Worm (Caenorhabditis elegans) whole organism, L3 larva: ENCODE data around the gene T12B5.14.

Source experiments
- R02D3.7 ChIP-seq: fragments of 150-350 bp; optimal IDR thresholded peaks from 2 replicates; lab custom pipeline; 2014; ENCODE audit warnings: missing biosample characterization, missing genetic modification characterization
- egl-5 ChIP-seq: fragments of 150-350 bp; optimal IDR thresholded peaks from 2 replicates; lab custom pipeline; 2017; ENCODE audit warnings: missing biosample characterization, missing genetic modification reagents, missing genetic modification characterization, inconsistent platforms
- elt-2 ChIP-seq: sonication (generic microtip); optimal IDR thresholded peaks from 2 replicates; lab custom pipeline; 2016; ENCODE audit warnings: missing genetic modification reagents, mild to moderate bottlenecking, missing genetic modification characterization, missing compliant biosample characterization
- fos-1 ChIP-seq: fragments of 150-350 bp; optimal IDR thresholded peaks from 2 replicates; lab custom pipeline; 2014; ENCODE audit warnings: missing biosample characterization, missing genetic modification characterization
- hmg-11 ChIP-seq: sonication (generic microtip); optimal IDR thresholded peaks from 2 replicates; lab custom pipeline; 2016; ENCODE audit warnings: missing genetic modification characterization, missing compliant biosample characterization
- lin-15B ChIP-seq: fragments of 150-350 bp; optimal IDR thresholded peaks from 2 replicates; lab custom pipeline; 2014; ENCODE audit warnings: missing biosample characterization, missing genetic modification characterization
- nfya-1 ChIP-seq: sonication (generic microtip); optimal IDR thresholded peaks from 2 replicates; lab custom pipeline; 2017; ENCODE audit warnings: missing genetic modification characterization, mild to moderate bottlenecking, missing compliant biosample characterization, antibody characterized with exemption, moderate library complexity; ENCODE audit not compliant: insufficient read depth
- nhr-237 ChIP-seq: fragments of 150-350 bp; optimal IDR thresholded peaks from 2 replicates; lab custom pipeline; 2014; ENCODE audit warnings: missing biosample characterization, missing genetic modification characterization
- nhr-76 ChIP-seq: fragments of 150-350 bp; sonication (generic microtip); optimal IDR thresholded peaks from 5 replicates; lab custom pipeline; 2014; ENCODE audit warnings: missing biosample characterization, missing genetic modification characterization
- pha-4 ChIP-seq: fragments of 150-350 bp; optimal IDR thresholded peaks from 2 replicates; lab custom pipeline; 2014; ENCODE audit warnings: missing biosample characterization, missing genetic modification reagents, missing genetic modification characterization
- skn-1 ChIP-seq: fragments of 150-350 bp; optimal IDR thresholded peaks from 2 replicates; lab custom pipeline; 2014; ENCODE audit warnings: missing biosample characterization, missing genetic modification characterization
- unc-39 ChIP-seq: sonication (generic microtip); optimal IDR thresholded peaks from 4 replicates; lab custom pipeline; 2017; ENCODE audit warnings: missing biosample characterization, missing genetic modification characterization

- TF ChIP-seq pha-4 (tag; lab: Kevin White, UChicago) (no peak), skn-1 (tag; lab: Kevin White, UChicago) (no peak), elt-2 (tag; lab: Kevin White, UChicago) (no peak), egl-5 (tag; lab: Kevin White, UChicago) (no peak), R02D3.7 (no peak), unc-39 (tag; lab: Kevin White, UChicago) (no peak), hmg-11 (tag; lab: Kevin White, UChicago) (no peak), fos-1 (tag; lab: Kevin White, UChicago) (no peak), nhr-237 (tag; lab: Kevin White, UChicago) (no peak), nfya-1 (no peak), nhr-76 (tag; lab: Kevin White, UChicago) (no peak), lin-15B (tag; lab: Kevin White, UChicago) (no peak)
Measured at ce11 chrIII:941958-942357, 12.7 kb upstream of the T12B5.14 start.
